Fruit fly (Drosophila melanogaster) whole organism, embryonic: ENCODE measurements around the gene CNMa.

Experiments used
- Blimp-1 ChIP-seq: fragments of 200-800 bp; sonication (Bioruptor generic); optimal IDR thresholded peaks from 3 replicates; lab custom pipeline; 2018; ENCODE audit warnings: missing biosample characterization, missing genetic modification characterization, mild to moderate bottlenecking, moderate library complexity, missing genetic modification reagents
- CG10431 ChIP-seq: fragments of 200-800 bp; sonication (Bioruptor generic); optimal IDR thresholded peaks from 3 replicates; lab custom pipeline; 2018; ENCODE audit warnings: missing biosample characterization, mild to moderate bottlenecking, missing genetic modification characterization
- CG10462 ChIP-seq: fragments of 200-800 bp; sonication (Bioruptor generic); optimal IDR thresholded peaks from 2 replicates; lab custom pipeline; 2016; ENCODE audit warnings: missing biosample characterization, missing genetic modification characterization
- CG12942 ChIP-seq: fragments of 200-800 bp; sonication (Bioruptor generic); optimal IDR thresholded peaks from 3 replicates; lab custom pipeline; 2016; ENCODE audit warnings: missing biosample characterization, missing genetic modification characterization
- CG13287 ChIP-seq: fragments of 200-800 bp; sonication (Bioruptor generic); IDR thresholded peaks from 2 replicates; pipeline ENCODE4 v1.3.6; 2022; ENCODE audit warnings: missing biosample characterization, missing genetic modification characterization; ENCODE audit not compliant: partially characterized antibody
- CG14667 ChIP-seq: fragments of 200-800 bp; sonication (Bioruptor generic); IDR thresholded peaks from 2 replicates; pipeline ENCODE4 v1.3.6; 2022; ENCODE audit warnings: missing biosample characterization, missing genetic modification characterization
- CG15601 ChIP-seq: fragments of 200-800 bp; sonication (Bioruptor generic); optimal IDR thresholded peaks from 3 replicates; lab custom pipeline; 2019; ENCODE audit warnings: missing biosample characterization, mild to moderate bottlenecking, missing genetic modification characterization, moderate library complexity
- CG1603 ChIP-seq: fragments of 200-800 bp; sonication (Bioruptor generic); optimal IDR thresholded peaks from 2 replicates; lab custom pipeline; 2019; ENCODE audit warnings: missing biosample characterization, mild to moderate bottlenecking, missing genetic modification characterization, moderate library complexity
- CG16863 ChIP-seq: fragments of 200-800 bp; sonication (Bioruptor generic); optimal IDR thresholded peaks from 3 replicates; lab custom pipeline; 2016; ENCODE audit warnings: missing biosample characterization, missing genetic modification characterization
- CG17328 ChIP-seq: fragments of 200-800 bp; sonication (Bioruptor generic); IDR thresholded peaks from 2 replicates; pipeline ENCODE4 v1.3.6; 2022; ENCODE audit warnings: missing biosample characterization, missing genetic modification characterization
- CG17359 ChIP-seq: fragments of 200-800 bp; sonication (Bioruptor generic); optimal IDR thresholded peaks from 3 replicates; lab custom pipeline; 2018; ENCODE audit warnings: missing biosample characterization, mild to moderate bottlenecking, missing genetic modification characterization, moderate library complexity
- CG17829 ChIP-seq: fragments of 200-800 bp; optimal IDR thresholded peaks from 2 replicates; lab custom pipeline; 2019; ENCODE audit warnings: missing biosample characterization, mild to moderate bottlenecking, missing genetic modification characterization, moderate library complexity
- CG17912 ChIP-seq: fragments of 200-800 bp; sonication (Bioruptor generic); optimal IDR thresholded peaks from 2 replicates; lab custom pipeline; 2018; ENCODE audit warnings: missing biosample characterization, mild to moderate bottlenecking, missing genetic modification characterization
- CG30403 ChIP-seq: fragments of 200-800 bp; sonication (Bioruptor generic); optimal IDR thresholded peaks from 3 replicates; lab custom pipeline; 2016; ENCODE audit warnings: missing biosample characterization, missing genetic modification characterization
- CG32767 ChIP-seq: fragments of 200-800 bp; sonication (Bioruptor generic); IDR thresholded peaks from 2 replicates; pipeline ENCODE4 v1.3.6; 2022; ENCODE audit warnings: missing biosample characterization, missing genetic modification characterization
- CG3281 ChIP-seq: fragments of 200-800 bp; sonication (Bioruptor generic); optimal IDR thresholded peaks from 3 replicates; lab custom pipeline; 2017; ENCODE audit warnings: missing biosample characterization, mild to moderate bottlenecking, missing genetic modification characterization
- CG34422 ChIP-seq: fragments of 200-800 bp; sonication (Bioruptor generic); IDR thresholded peaks from 3 replicates; pipeline ENCODE4 v1.3.6; 2022; ENCODE audit warnings: missing biosample characterization, missing genetic modification characterization
- CG3726 ChIP-seq: fragments of 200-800 bp; sonication (Bioruptor generic); IDR thresholded peaks from 3 replicates; pipeline ENCODE4, ENCODE4 v1.3.6; 2022; ENCODE audit warnings: missing biosample characterization, missing genetic modification characterization
- CG3995 ChIP-seq: fragments of 200-800 bp; sonication (Bioruptor generic); optimal IDR thresholded peaks from 3 replicates; lab custom pipeline; 2016; ENCODE audit warnings: missing biosample characterization, missing genetic modification characterization
- CG4404 ChIP-seq: fragments of 200-800 bp; sonication (Bioruptor generic); IDR thresholded peaks from 2 replicates; pipeline ENCODE4 v1.3.6; 2022; ENCODE audit warnings: missing biosample characterization, missing genetic modification characterization
- CG4424 ChIP-seq: fragments of 200-800 bp; sonication (Bioruptor generic); optimal IDR thresholded peaks from 3 replicates; lab custom pipeline; 2016; ENCODE audit warnings: missing biosample characterization, missing genetic modification characterization
- CG4854 ChIP-seq: fragments of 200-800 bp; sonication (Bioruptor generic); optimal IDR thresholded peaks from 2 replicates; lab custom pipeline; 2016; ENCODE audit warnings: missing biosample characterization, missing genetic modification characterization, inconsistent platforms
- CG8290 ChIP-seq, 3 experiments: fragments of 200-800 bp; sonication (Bioruptor generic); optimal IDR thresholded peaks; 2 replicates each; lab custom pipeline; 2016 to 2019; ENCODE audit warnings: missing biosample characterization in 3 of 3, missing genetic modification characterization in 3 of 3, mild to moderate bottlenecking in 2 of 3, moderate library complexity in 1 of 3
- CTCF ChIP-seq: fragments of 200-800 bp; sonication (Bioruptor generic); optimal IDR thresholded peaks from 2 replicates; lab custom pipeline; 2017; ENCODE audit warnings: missing biosample characterization, mild to moderate bottlenecking, missing genetic modification characterization, moderate library complexity
- Camta ChIP-seq: fragments of 200-800 bp; sonication (Bioruptor generic); optimal IDR thresholded peaks from 2 replicates; lab custom pipeline; 2016; ENCODE audit warnings: missing biosample characterization, missing genetic modification characterization
- D ChIP-seq, 2 experiments: fragments of 200-800 bp in 1 of 2; fragments of >200 bp in 1 of 2; sonication (Bioruptor generic) in 1 of 2; optimal IDR thresholded peaks; 2 replicates in 1 of 2; 3 replicates in 1 of 2; lab custom pipeline; 2017; ENCODE audit warnings: mild to moderate bottlenecking in 1 of 2, missing biosample characterization in 1 of 2, missing genetic modification characterization in 1 of 2, missing genetic modification reagents in 1 of 2
- HLH4C ChIP-seq: fragments of 200-800 bp; sonication (Bioruptor generic); IDR thresholded peaks from 3 replicates; pipeline ENCODE4 v1.3.6; 2022; ENCODE audit warnings: missing biosample characterization, missing genetic modification characterization; ENCODE audit not compliant: partially characterized antibody
- Hmr ChIP-seq: fragments of 200-800 bp; sonication (Bioruptor generic); optimal IDR thresholded peaks from 3 replicates; lab custom pipeline; 2017; ENCODE audit warnings: mild to moderate bottlenecking, missing biosample characterization, missing genetic modification reagents, missing genetic modification characterization
- Hr78 ChIP-seq, 2 experiments: fragments of 200-800 bp in 1 of 2; fragments of >200 bp in 1 of 2; sonication (Bioruptor generic) in 1 of 2; optimal IDR thresholded peaks; 2 replicates each; lab custom pipeline; 2017 to 2019; ENCODE audit warnings: missing biosample characterization in 2 of 2, missing genetic modification characterization in 2 of 2, mild to moderate bottlenecking in 1 of 2, moderate library complexity in 1 of 2
- Lhr ChIP-seq: fragments of 200-800 bp; sonication (Bioruptor generic); optimal IDR thresholded peaks from 3 replicates; lab custom pipeline; 2017; ENCODE audit warnings: mild to moderate bottlenecking, missing biosample characterization, missing genetic modification reagents, missing genetic modification characterization
- NC2α ChIP-seq: fragments of 200-800 bp; sonication (Bioruptor generic); optimal IDR thresholded peaks from 2 replicates; lab custom pipeline; 2016; ENCODE audit warnings: missing biosample characterization, missing genetic modification characterization
- Neu2 ChIP-seq: fragments of 200-800 bp; sonication (Bioruptor generic); optimal IDR thresholded peaks from 3 replicates; lab custom pipeline; 2016; ENCODE audit warnings: missing biosample characterization, missing genetic modification characterization, borderline replicate concordance
- abd-A ChIP-seq: fragments of 200-800 bp; sonication (Bioruptor generic); optimal IDR thresholded peaks from 3 replicates; lab custom pipeline; 2019; ENCODE audit warnings: missing biosample characterization, mild to moderate bottlenecking, missing genetic modification characterization, moderate library complexity
- ara ChIP-seq: fragments of 200-800 bp; sonication (Bioruptor generic); IDR thresholded peaks from 2 replicates; pipeline ENCODE4 v1.3.6; 2022; ENCODE audit warnings: missing biosample characterization, missing genetic modification characterization
- cato ChIP-seq: fragments of 200-800 bp; sonication (Bioruptor generic); optimal IDR thresholded peaks from 2 replicates; lab custom pipeline; 2016; ENCODE audit warnings: missing biosample characterization, missing genetic modification characterization, borderline replicate concordance
- caup ChIP-seq: fragments of 200-800 bp; sonication (Bioruptor generic); optimal IDR thresholded peaks from 3 replicates; lab custom pipeline; 2017; ENCODE audit warnings: missing biosample characterization, mild to moderate bottlenecking, missing genetic modification characterization, moderate library complexity; ENCODE audit not compliant: severe bottlenecking
- chif ChIP-seq, 2 experiments: fragments of 200-800 bp; sonication (Bioruptor generic); optimal IDR thresholded peaks; 3 replicates each; lab custom pipeline; 2016; ENCODE audit warnings: missing biosample characterization in 2 of 2, missing genetic modification characterization in 2 of 2
- ewg ChIP-seq: fragments of 200-800 bp; sonication (Bioruptor generic); optimal IDR thresholded peaks from 3 replicates; lab custom pipeline; 2017; ENCODE audit warnings: mild to moderate bottlenecking, missing biosample characterization, missing genetic modification reagents, missing genetic modification characterization
- gro ChIP-seq: fragments of 200-800 bp; sonication (Bioruptor generic); optimal IDR thresholded peaks from 2 replicates; lab custom pipeline; 2016; ENCODE audit warnings: missing biosample characterization, missing genetic modification characterization
- gsb-n ChIP-seq: fragments of 200-800 bp; sonication (Bioruptor generic); optimal IDR thresholded peaks from 3 replicates; lab custom pipeline; 2018; ENCODE audit warnings: missing biosample characterization, mild to moderate bottlenecking, missing genetic modification characterization
- insv ChIP-seq, 2 experiments: fragments of 200-800 bp; sonication (Bioruptor generic); optimal IDR thresholded peaks; 3 replicates each; lab custom pipeline; 2016 to 2018; ENCODE audit warnings: missing biosample characterization in 2 of 2, missing genetic modification characterization in 2 of 2
- jumu ChIP-seq: fragments of 200-800 bp; sonication (Bioruptor generic); optimal IDR thresholded peaks from 3 replicates; lab custom pipeline; 2016; ENCODE audit warnings: missing biosample characterization, missing genetic modification characterization
- ken ChIP-seq: fragments of 200-800 bp; sonication (Bioruptor generic); IDR thresholded peaks from 3 replicates; pipeline ENCODE4 v1.3.6; 2022; ENCODE audit warnings: missing biosample characterization, missing genetic modification characterization
- peb ChIP-seq: fragments of 200-800 bp; sonication (Bioruptor generic); IDR thresholded peaks from 2 replicates; pipeline ENCODE4 v1.3.6; 2022; ENCODE audit warnings: missing biosample characterization, missing genetic modification characterization
- phol ChIP-seq: fragments of 200-800 bp; sonication (Bioruptor generic); optimal IDR thresholded peaks from 3 replicates; lab custom pipeline; 2018; ENCODE audit warnings: missing biosample characterization, mild to moderate bottlenecking, missing genetic modification characterization, moderate library complexity
- slp2 ChIP-seq: fragments of 200-800 bp; sonication (Bioruptor generic); optimal IDR thresholded peaks from 2 replicates; lab custom pipeline; 2016; ENCODE audit warnings: missing biosample characterization, missing genetic modification characterization
- unc-4 ChIP-seq: fragments of 200-800 bp; sonication (Bioruptor generic); IDR thresholded peaks from 2 replicates; pipeline ENCODE4 v1.3.6; 2022; ENCODE audit warnings: missing biosample characterization, missing genetic modification characterization; ENCODE audit not compliant: partially characterized antibody
- vnd ChIP-seq: fragments of 200-800 bp; sonication (Bioruptor generic); IDR thresholded peaks from 3 replicates; pipeline ENCODE4 v1.3.6; 2022; ENCODE audit warnings: missing biosample characterization, missing genetic modification characterization; ENCODE audit not compliant: partially characterized antibody

CNMa gene

dm6 chr3L:1876215-1876625 lies 20.8 kb upstream of the CNMa start, which contains the start of gene dre4 (continued):
- peak; percentile 50 for TF ChIP-seq CG3281 (GFP tag; lab: Kevin White, UChicago)
- peak; percentile 80 for TF ChIP-seq ara (GFP tag; lab: Robert Waterston, UW)
- TF ChIP-seq HLH4C (GFP tag; lab: Robert Waterston, UW): no peak; the same call in 2 of the 3 replicates
- TF ChIP-seq slp2 (GFP tag; lab: Kevin White, UChicago): peak; percentile 63
- TF ChIP-seq cato: peak; percentile 18
- 0 out of 3 replicates have a peak, but pooled peaks have one; percentile 29 for TF ChIP-seq CG3726
- no peak for TF ChIP-seq CG17912 (GFP tag; lab: Kevin White, UChicago)
- peak; percentile 81 for TF ChIP-seq gro (GFP tag; lab: Kevin White, UChicago)
- TF ChIP-seq CG32767 (GFP tag; lab: Robert Waterston, UW): 0 out of 2 replicates have a peak, but pooled peaks have one; percentile 28
- TF ChIP-seq CG4404: no peak
- peak; percentile 93 for TF ChIP-seq Lhr (GFP tag; lab: Kevin White, UChicago)
- TF ChIP-seq CG4424 (GFP tag; lab: Kevin White, UChicago): peak; percentile 73
- TF ChIP-seq CG17328 (GFP tag; lab: Robert Waterston, UW): peak; percentile 69
- peak; percentile 78 for TF ChIP-seq CG30403
- TF ChIP-seq CG3995: peak; percentile 37
- 0 out of 3 replicates have a peak, but pooled peaks have one; percentile 52 for TF ChIP-seq ken (GFP tag; lab: Robert Waterston, UW)
- peak; percentile 33 for TF ChIP-seq NC2α
- TF ChIP-seq CG34422 (GFP tag; lab: Robert Waterston, UW): peak; percentile 90
- TF ChIP-seq CG13287 (GFP tag; lab: Robert Waterston, UW): peak; percentile 66
- TF ChIP-seq CG10462 (GFP tag; lab: Kevin White, UChicago): peak; percentile 57
- peak; percentile 69 for TF ChIP-seq CG16863 (GFP tag; lab: Kevin White, UChicago)
- TF ChIP-seq insv (GFP tag; optimal IDR thresholded peaks at IDR 0.05; lab: Kevin White, UChicago): peak in 1 of 2 experiments; percentile 21
- TF ChIP-seq Hmr: peak; percentile 86
- peak; percentile 83 for TF ChIP-seq CG1603 (tag; lab: Kevin White, UChicago)
- no peak for TF ChIP-seq CG10431
- 0 out of 2 replicates have a peak, but pooled peaks have one; percentile 35 for TF ChIP-seq CG14667 (GFP tag; lab: Robert Waterston, UW)
- TF ChIP-seq CG17359 (tag; lab: Kevin White, UChicago): peak; percentile 75
- TF ChIP-seq phol (tag; lab: Kevin White, UChicago): peak; percentile 77
- peak; percentile 48; the same call in 1 of the 2 replicates for TF ChIP-seq unc-4 (GFP tag; lab: Robert Waterston, UW)
- peak; percentile 75 for TF ChIP-seq jumu (GFP tag; lab: Kevin White, UChicago)
- no peak for TF ChIP-seq vnd (GFP tag; lab: Robert Waterston, UW)
- TF ChIP-seq D (optimal IDR thresholded peaks at IDR 0.05; lab: Kevin White, UChicago): no peak
- TF ChIP-seq D (GFP tag; optimal IDR thresholded peaks at IDR 0.05; lab: Kevin White, UChicago): peak; percentile 28
- TF ChIP-seq CTCF (GFP tag; lab: Kevin White, UChicago): peak; percentile 66
- peak; percentile 44 for TF ChIP-seq CG4854
- TF ChIP-seq CG17829 (tag; lab: Kevin White, UChicago): peak; percentile 76
- TF ChIP-seq caup: peak; percentile 51
- TF ChIP-seq CG15601: peak; percentile 64
- peak; percentile 49 for TF ChIP-seq ewg (GFP tag; lab: Kevin White, UChicago)
- TF ChIP-seq CG8290 (GFP tag; optimal IDR thresholded peaks at IDR 0.05; lab: Kevin White, UChicago): peak; percentile 64
- peak in 1 of 2 experiments; percentile 81 for TF ChIP-seq CG8290 (tag; optimal IDR thresholded peaks at IDR 0.05; lab: Kevin White, UChicago)
- TF ChIP-seq Hr78 (GFP tag; optimal IDR thresholded peaks at IDR 0.05; lab: Kevin White, UChicago): no peak
- TF ChIP-seq Neu2 (GFP tag; lab: Kevin White, UChicago): no peak
- TF ChIP-seq peb (GFP tag; lab: Robert Waterston, UW): no peak
- peak; percentile 72 for TF ChIP-seq Blimp-1 (GFP tag; lab: Kevin White, UChicago)
- TF ChIP-seq gsb-n (tag; lab: Kevin White, UChicago): peak; percentile 72
- TF ChIP-seq abd-A (tag; lab: Kevin White, UChicago): no peak
- peak; percentile 56 to 71 for TF ChIP-seq chif (GFP tag; optimal IDR thresholded peaks at IDR 0.05; lab: Kevin White, UChicago)
- TF ChIP-seq CG12942: peak; percentile 43
- peak; percentile 65 for TF ChIP-seq Camta (GFP tag; lab: Kevin White, UChicago)
